Worm (Caenorhabditis elegans) whole organism, early embryonic: Measurements from ENCODE around the gene ttbk-2.2.
A peak's percentile ranks its signal among the peaks of the same experiment; 100 is the strongest.
"Not testable (repeated sequence)": the region's sequence is repeated elsewhere in the genome, so short reads cannot be mapped to it uniquely, and the experiment has no call there.

Experiments
- B0310.2 ChIP-seq: sonication (generic microtip); optimal IDR thresholded peaks from 2 replicates; lab custom pipeline; 2016; ENCODE audit warnings: mild to moderate bottlenecking, missing genetic modification characterization, missing compliant biosample characterization
- F13C5.2 ChIP-seq: sonication (generic microtip); optimal IDR thresholded peaks from 2 replicates; lab custom pipeline; 2017; ENCODE audit warnings: mild to moderate bottlenecking, missing genetic modification characterization, inconsistent platforms, missing compliant biosample characterization
- aly-1 ChIP-seq: sonication (generic microtip); optimal IDR thresholded peaks from 2 replicates; lab custom pipeline; 2016; ENCODE audit warnings: missing genetic modification characterization, missing compliant biosample characterization
- ama-1 ChIP-seq: fragments of 150-350 bp; optimal IDR thresholded peaks from 2 replicates; lab custom pipeline; 2014
- ceh-13 ChIP-seq: fragments of 200-800 bp; sonication (Bioruptor generic); optimal IDR thresholded peaks from 2 replicates; lab custom pipeline; 2018; ENCODE audit warnings: mild to moderate bottlenecking, missing genetic modification characterization, missing compliant biosample characterization
- ceh-36 ChIP-seq: sonication (generic microtip); optimal IDR thresholded peaks from 2 replicates; lab custom pipeline; 2016; ENCODE audit warnings: missing genetic modification characterization, inconsistent platforms, missing compliant biosample characterization
- ets-7 ChIP-seq: sonication (generic microtip); optimal IDR thresholded peaks from 2 replicates; lab custom pipeline; 2016; ENCODE audit warnings: missing genotype, missing genetic modification characterization, missing compliant biosample characterization
- flt-1 ChIP-seq: fragments of 200-800 bp; sonication (Bioruptor generic); IDR thresholded peaks from 2 replicates; pipeline ENCODE4 v1.3.6; 2022; ENCODE audit warnings: missing genetic modification characterization, missing compliant biosample characterization
- hmbx-1 ChIP-seq: sonication (generic microtip); optimal IDR thresholded peaks from 2 replicates; lab custom pipeline; 2016; ENCODE audit warnings: mild to moderate bottlenecking, missing genetic modification characterization, missing compliant biosample characterization
- hmg-4 ChIP-seq: fragments of 200-800 bp; sonication (Bioruptor generic); optimal IDR thresholded peaks from 2 replicates; lab custom pipeline; 2018; ENCODE audit warnings: mild to moderate bottlenecking, missing genetic modification characterization, missing compliant biosample characterization
- hnd-1 ChIP-seq: sonication (generic microtip); optimal IDR thresholded peaks from 2 replicates; lab custom pipeline; 2016; ENCODE audit warnings: missing genetic modification characterization, missing compliant biosample characterization
- pes-1 ChIP-seq: fragments of 200-800 bp; sonication (Bioruptor generic); IDR thresholded peaks from 2 replicates; pipeline ENCODE4 v1.3.6; 2022; ENCODE audit warnings: missing genetic modification reagents, missing genetic modification characterization, missing compliant biosample characterization
- scrt-1 ChIP-seq: fragments of 200-800 bp; sonication (Bioruptor generic); IDR thresholded peaks from 2 replicates; pipeline ENCODE4 v1.3.6; 2022; ENCODE audit warnings: missing genetic modification characterization, missing compliant biosample characterization
- sea-1 ChIP-seq: fragments of 200-800 bp; sonication (Bioruptor generic); conservative IDR thresholded peaks from 2 replicates; pipeline ENCODE4 v1.3.6; 2022; ENCODE audit warnings: missing genetic modification characterization, missing compliant biosample characterization
- tbx-11 ChIP-seq: fragments of 200-800 bp; sonication (Bioruptor generic); IDR thresholded peaks from 2 replicates; pipeline ENCODE4 v1.3.6; 2022; ENCODE audit warnings: missing genetic modification characterization, missing compliant biosample characterization
- tbx-37 ChIP-seq: fragments of 200-800 bp; sonication (Bioruptor generic); conservative IDR thresholded peaks from 2 replicates; pipeline ENCODE4 v1.3.6; 2022; ENCODE audit warnings: missing genetic modification reagents, missing genetic modification characterization, missing compliant biosample characterization
- tra-4 ChIP-seq: sonication (generic microtip); optimal IDR thresholded peaks from 2 replicates; lab custom pipeline; 2017; ENCODE audit warnings: missing genetic modification characterization, missing compliant biosample characterization

Gene ttbk-2.2

DNA sequence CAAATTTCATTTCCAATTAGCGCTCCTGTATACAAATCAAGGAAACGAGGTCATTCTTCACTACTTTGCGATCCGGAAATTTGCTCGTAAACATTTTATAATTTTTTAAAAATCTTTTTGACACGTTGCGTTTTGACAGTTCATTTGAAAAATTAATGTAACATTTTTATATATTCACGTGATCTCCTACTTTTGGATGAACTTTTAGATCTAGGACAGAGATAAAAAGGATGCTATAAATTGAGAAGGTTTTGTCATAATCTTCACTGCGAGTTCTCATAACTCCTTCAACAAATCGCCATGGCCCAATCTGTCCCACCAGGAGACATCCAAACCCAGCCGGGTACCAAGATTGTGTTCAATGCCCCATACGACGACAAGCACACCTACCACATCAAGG, 4.5 kb downstream of the ttbk-2.2 start, which contains the start of gene msp-57:
msp-57 (plus strand) TSS at position 301 of the 400 bp plus-strand sequence.
- TF ChIP-seq B0310.2 (tag; lab: Kevin White, UChicago); aly-1 (tag; lab: Kevin White, UChicago); ets-7: not testable (repeated sequence)

- no peak for TF ChIP-seq ceh-13 (GFP tag; lab: Kevin White, UChicago)
- TF ChIP-seq F13C5.2, result no peak
- no peak for TF ChIP-seq pes-1 (GFP tag; lab: Robert Waterston, UW)
- TF ChIP-seq tra-4 (tag; lab: Kevin White, UChicago), result no peak
- no peak for TF ChIP-seq ets-7
- no peak for TF ChIP-seq tbx-37 (GFP tag; lab: Robert Waterston, UW)
- no peak for TF ChIP-seq flt-1 (GFP tag; lab: Robert Waterston, UW)
- TF ChIP-seq scrt-1 (GFP tag; lab: Robert Waterston, UW), result no peak
- no peak for TF ChIP-seq hmbx-1 (tag; lab: Kevin White, UChicago)
- TF ChIP-seq ama-1 (lab: Kevin White, UChicago), result no peak
- TF ChIP-seq ceh-36 (tag; lab: Kevin White, UChicago), result no peak
- no peak for TF ChIP-seq hmg-4 (GFP tag; lab: Kevin White, UChicago)
- TF ChIP-seq B0310.2 (tag; lab: Kevin White, UChicago), result no peak
- TF ChIP-seq aly-1 (tag; lab: Kevin White, UChicago), result no peak
- no peak for TF ChIP-seq hnd-1 (tag; lab: Kevin White, UChicago)
- no peak for TF ChIP-seq sea-1 (GFP tag; lab: Robert Waterston, UW)
These were observed 5.8 kb downstream of the ttbk-2.2 start, which contains the start of gene C09B9.7 for ce11 chrIV:5060984-5061383. Gene C09B9.7, minus strand, starts transcription at chrIV:5061084.

ce11 chrIV:5055964-5056588, 10.7 kb downstream of the ttbk-2.2 start, which contains the start of gene msp-55:
Gene msp-55, minus strand, starts transcription at chrIV:5056014.
- no peak for TF ChIP-seq ama-1 (lab: Kevin White, UChicago)
- TF ChIP-seq tra-4 (tag; lab: Kevin White, UChicago), result no peak
- TF ChIP-seq aly-1 (tag; lab: Kevin White, UChicago), result no peak
- TF ChIP-seq tbx-11 (GFP tag; lab: Robert Waterston, UW), result no peak
- TF ChIP-seq F13C5.2, result no peak
- no peak for TF ChIP-seq pes-1 (GFP tag; lab: Robert Waterston, UW)
- no peak for TF ChIP-seq hmbx-1 (tag; lab: Kevin White, UChicago)
- no peak for TF ChIP-seq tbx-37 (GFP tag; lab: Robert Waterston, UW)
- TF ChIP-seq hmg-4 (GFP tag; lab: Kevin White, UChicago), result no peak
- no peak for TF ChIP-seq flt-1 (GFP tag; lab: Robert Waterston, UW)
- TF ChIP-seq ceh-36 (tag; lab: Kevin White, UChicago), result no peak
- TF ChIP-seq ceh-13 (GFP tag; lab: Kevin White, UChicago), result no peak
- no peak for TF ChIP-seq ets-7

DNA sequence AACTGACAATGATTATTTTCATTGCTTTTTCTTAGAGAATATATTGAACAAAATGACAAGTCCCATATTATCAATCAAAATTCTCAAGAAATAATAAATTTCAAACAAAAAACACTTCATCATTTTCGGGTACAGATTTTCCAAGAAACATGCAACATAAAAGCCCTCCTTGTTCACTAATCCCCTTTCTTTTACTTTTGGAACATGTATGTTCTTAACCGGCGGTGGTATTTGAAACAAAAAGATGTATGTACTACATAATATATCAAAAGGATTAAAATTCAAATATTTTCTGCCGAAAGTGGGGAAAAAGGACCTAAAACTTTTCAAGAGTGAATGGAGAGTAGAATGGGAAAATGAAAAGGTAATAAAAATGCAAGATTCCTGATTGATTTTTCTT, 12.5 kb downstream of the ttbk-2.2 start:
- TF ChIP-seq pes-1 (GFP tag; lab: Robert Waterston, UW), result no peak
- TF ChIP-seq ets-7, result no peak
- no peak for TF ChIP-seq hmg-4 (GFP tag; lab: Kevin White, UChicago)
- TF ChIP-seq tbx-37 (GFP tag; lab: Robert Waterston, UW), result no peak
- no peak for TF ChIP-seq aly-1 (tag; lab: Kevin White, UChicago)
- no peak for TF ChIP-seq hnd-1 (tag; lab: Kevin White, UChicago)
- TF ChIP-seq sea-1 (GFP tag; lab: Robert Waterston, UW), result no peak
- TF ChIP-seq F13C5.2, result no peak

DNA sequence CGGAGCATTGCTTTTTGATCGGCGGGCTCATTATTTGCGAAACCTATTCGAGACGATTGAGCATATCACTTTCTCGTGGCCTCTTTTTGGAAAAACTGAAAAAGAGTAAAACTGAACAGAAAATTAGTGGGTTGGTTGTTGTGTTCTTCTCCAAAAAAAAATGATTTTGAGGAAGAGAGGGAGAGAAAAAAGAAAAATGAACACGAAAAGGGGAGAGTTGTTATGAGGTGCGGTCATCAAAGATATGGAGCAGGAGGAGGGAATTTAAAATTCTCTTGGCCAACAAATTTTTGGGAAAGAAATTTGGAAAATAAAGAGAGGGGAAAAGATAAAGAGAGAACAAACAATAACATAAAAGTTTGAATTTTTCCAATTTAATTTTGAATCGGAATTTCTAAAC, 21.4 kb downstream of the ttbk-2.2 start, which contains the start of gene hot-9:
hot-9 (minus strand) TSS at position 101 of the 400 bp plus-strand sequence.
- TF ChIP-seq ceh-13 (GFP tag; lab: Kevin White, UChicago), result no peak
- TF ChIP-seq aly-1 (tag; lab: Kevin White, UChicago), result no peak
- TF ChIP-seq ama-1 (lab: Kevin White, UChicago), result no peak
- TF ChIP-seq ceh-36 (tag; lab: Kevin White, UChicago), result no peak
- TF ChIP-seq sea-1 (GFP tag; lab: Robert Waterston, UW), result no peak
- no peak for TF ChIP-seq tbx-37 (GFP tag; lab: Robert Waterston, UW)
- TF ChIP-seq scrt-1 (GFP tag; lab: Robert Waterston, UW), result no peak
- TF ChIP-seq ets-7, result no peak
- no peak for TF ChIP-seq hmg-4 (GFP tag; lab: Kevin White, UChicago)
- TF ChIP-seq hmbx-1 (tag; lab: Kevin White, UChicago), result no peak
- TF ChIP-seq F13C5.2, result no peak
- TF ChIP-seq tbx-11 (GFP tag; lab: Robert Waterston, UW), result no peak
- no peak for TF ChIP-seq flt-1 (GFP tag; lab: Robert Waterston, UW)

- peak; percentile 59 for TF ChIP-seq tbx-11 (GFP tag; lab: Robert Waterston, UW)
- TF ChIP-seq ceh-36 (tag; lab: Kevin White, UChicago), result no peak
- peak; percentile 18 for TF ChIP-seq B0310.2 (tag; lab: Kevin White, UChicago)
- peak; percentile 82 for TF ChIP-seq flt-1 (GFP tag; lab: Robert Waterston, UW)
- peak; percentile 49; the same call in 1 of the 2 replicates for TF ChIP-seq tbx-37 (GFP tag; lab: Robert Waterston, UW)
- peak; percentile 84 for TF ChIP-seq pes-1 (GFP tag; lab: Robert Waterston, UW)
- no peak for TF ChIP-seq ama-1 (lab: Kevin White, UChicago)
- no peak for TF ChIP-seq hnd-1 (tag; lab: Kevin White, UChicago)
- no peak for TF ChIP-seq tra-4 (tag; lab: Kevin White, UChicago)
- peak; percentile 74; the same call in 1 of the 2 replicates for TF ChIP-seq sea-1 (GFP tag; lab: Robert Waterston, UW)
- TF ChIP-seq scrt-1 (GFP tag; lab: Robert Waterston, UW), result peak; percentile 80
These were observed 28.0 kb downstream of the ttbk-2.2 start for ce11 chrIV:5038744-5039143.

DNA sequence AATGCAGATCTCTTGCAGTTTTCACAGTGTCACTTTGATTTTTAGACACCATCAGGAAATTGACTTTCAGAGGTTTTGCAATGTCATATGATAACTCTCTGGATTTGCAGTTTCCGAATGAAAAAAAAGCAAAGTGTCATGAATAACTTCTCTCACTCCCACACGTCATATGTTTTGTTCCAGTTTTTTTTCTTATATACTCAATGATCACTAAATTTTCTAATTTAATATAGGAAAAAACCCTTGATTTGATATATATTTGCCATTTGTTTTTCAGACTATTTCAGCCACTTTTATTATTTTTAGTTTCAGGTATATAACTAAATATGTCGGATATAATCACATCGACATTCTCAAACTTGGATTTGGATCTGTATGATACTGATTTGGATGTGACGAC, 29.3 kb downstream of the ttbk-2.2 start, which contains the start of gene C09B9.1:
C09B9.1 (plus strand) TSS at position 301 of the 400 bp plus-strand sequence.
- no peak for TF ChIP-seq ceh-13 (GFP tag; lab: Kevin White, UChicago)
- TF ChIP-seq tbx-37 (GFP tag; lab: Robert Waterston, UW), result no peak
- TF ChIP-seq hmbx-1 (tag; lab: Kevin White, UChicago), result no peak
- TF ChIP-seq sea-1 (GFP tag; lab: Robert Waterston, UW), result no peak
- TF ChIP-seq pes-1 (GFP tag; lab: Robert Waterston, UW), result no peak
- no peak for TF ChIP-seq ets-7
- no peak for TF ChIP-seq F13C5.2
- TF ChIP-seq scrt-1 (GFP tag; lab: Robert Waterston, UW), result no peak
- no peak for TF ChIP-seq hmg-4 (GFP tag; lab: Kevin White, UChicago)
- TF ChIP-seq aly-1 (tag; lab: Kevin White, UChicago), result no peak
